Worm (Caenorhabditis elegans): Measurements from ENCODE around the gene ZK673.4.

ce11 chrII:10476959-10477358 lies 24.2 kb downstream of the ZK673.4 start, which contains the start of gene ZK666.4:
- TF ChIP-seq nhr-28 (tag; optimal IDR thresholded peaks at IDR 0.05) (no peak), jun-1 (tag; optimal IDR thresholded peaks at IDR 0.05) (no peak), lin-39 (tag; optimal IDR thresholded peaks at IDR 0.05) (no peak), ces-1 (GFP tag; optimal IDR thresholded peaks at IDR 0.05) (no peak), egl-27 (tag; optimal IDR thresholded peaks at IDR 0.05) (no peak), dpl-1 (GFP tag; optimal IDR thresholded peaks at IDR 0.05) (no peak), zip-11 (GFP tag; IDR thresholded peaks at IDR 0.05) (no peak), aly-2 (tag; optimal IDR thresholded peaks at IDR 0.05) (no peak), unc-62 (GFP tag; optimal IDR thresholded peaks at IDR 0.05 in 1 of 2) (no peak), unc-62 (tag; optimal IDR thresholded peaks at IDR 0.05) (no peak), fos-1 (tag; optimal IDR thresholded peaks at IDR 0.05) (no peak), R02D3.7 (tag; optimal IDR thresholded peaks at IDR 0.05) (no peak), nhr-237 (tag; optimal IDR thresholded peaks at IDR 0.05) (no peak), ceh-44 (GFP tag; IDR thresholded peaks at IDR 0.05) (no peak), egl-43 (GFP tag; IDR thresholded peaks at IDR 0.05) (no peak)
